Fruit fly (Drosophila melanogaster): ENCODE data around the gene CG7142.

The CG7142 gene

dm6 chr3R:18235879-18236278 is 43.4 kb downstream of the CG7142 start, which contains the start of gene repo (continued):
- TF ChIP-seq stc (GFP tag; IDR thresholded peaks at IDR 0.05) (no peak), fd96Cb (tag; optimal IDR thresholded peaks at IDR 0.05) (no peak), ro (GFP tag; IDR thresholded peaks at IDR 0.05) (no peak), schlank (tag; optimal IDR thresholded peaks at IDR 0.05) (no peak), Ada2b (GFP tag; IDR thresholded peaks at IDR 0.05) (no peak), D (optimal IDR thresholded peaks at IDR 0.05) (no peak), D (GFP tag; optimal IDR thresholded peaks at IDR 0.05) (no peak), pho (GFP tag; optimal IDR thresholded peaks at IDR 0.05) (no peak), CG14014 (GFP tag; IDR thresholded peaks at IDR 0.05) (no peak), CG1602 (GFP tag; optimal IDR thresholded peaks at IDR 0.05) (no peak), CG17568 (GFP tag; optimal IDR thresholded peaks at IDR 0.05) (no peak), ewg (GFP tag; optimal IDR thresholded peaks at IDR 0.05) (peak; percentile 18), ci (GFP tag; IDR thresholded peaks at IDR 0.05) (0 out of 3 replicates have a peak, but pooled peaks have one; percentile 22), CG7987 (GFP tag; optimal IDR thresholded peaks at IDR 0.05) (no peak), HLH3B (GFP tag; IDR thresholded peaks at IDR 0.05) (no peak), pita (GFP tag; optimal IDR thresholded peaks at IDR 0.05) (no peak), chm (GFP tag; IDR thresholded peaks at IDR 0.05) (peak; percentile 25; the same call in 1 of the 2 replicates), zfh2 (GFP tag; optimal IDR thresholded peaks at IDR 0.05) (no peak), Tbp (GFP tag; optimal IDR thresholded peaks at IDR 0.05) (no peak), CG5180 (GFP tag; optimal IDR thresholded peaks at IDR 0.05) (peak; percentile 12), fd102C (GFP tag; optimal IDR thresholded peaks at IDR 0.05) (no peak), CG11504 (tag; optimal IDR thresholded peaks at IDR 0.05) (no peak), CG10321 (GFP tag; IDR thresholded peaks at IDR 0.05) (peak; percentile 92), CG8478 (optimal IDR thresholded peaks at IDR 0.05) (no peak), nau (GFP tag; optimal IDR thresholded peaks at IDR 0.05) (no peak), CG4360 (GFP tag; IDR thresholded peaks at IDR 0.05) (no peak), NK7.1 (GFP tag; optimal IDR thresholded peaks at IDR 0.05) (no peak), Asciz (GFP tag; optimal IDR thresholded peaks at IDR 0.05) (no peak), Jarid2 (GFP tag; optimal IDR thresholded peaks at IDR 0.05) (peak; percentile 47), CG15479 (GFP tag; optimal IDR thresholded peaks at IDR 0.05) (no peak), CG6791 (GFP tag; IDR thresholded peaks at IDR 0.05; ENCODE audit: partially characterized antibody) (peak; percentile 56; the same call in 2 of the 3 replicates), CG10543 (GFP tag; optimal IDR thresholded peaks at IDR 0.05) (no peak), Nf-YA (GFP tag; IDR thresholded peaks at IDR 0.05) (peak; percentile 89), Xbp1 (GFP tag; optimal IDR thresholded peaks at IDR 0.05) (no peak), HLHmδ (GFP tag; optimal IDR thresholded peaks at IDR 0.05) (no peak), kah (GFP tag; optimal IDR thresholded peaks at IDR 0.05) (no peak), CG12219 (GFP tag; optimal IDR thresholded peaks at IDR 0.05) (no peak), Drgx (GFP tag; IDR thresholded peaks at IDR 0.05) (no peak), bbx (GFP tag; IDR thresholded peaks at IDR 0.05; ENCODE audit: partially characterized antibody) (peak; percentile 27; the same call in 1 of the 2 replicates), ase (GFP tag; IDR thresholded peaks at IDR 0.05) (no peak), lbe (GFP tag; optimal IDR thresholded peaks at IDR 0.05) (no peak), cg (GFP tag; optimal IDR thresholded peaks at IDR 0.05) (no peak), eve (GFP tag; optimal IDR thresholded peaks at IDR 0.05) (no peak), Mad (GFP tag; optimal IDR thresholded peaks at IDR 0.05) (no peak), ems (GFP tag; optimal IDR thresholded peaks at IDR 0.05) (no peak), cwo (GFP tag; optimal IDR thresholded peaks at IDR 0.05) (no peak), dmrt99B (tag; optimal IDR thresholded peaks at IDR 0.05) (no peak), CG11398 (GFP tag; optimal IDR thresholded peaks at IDR 0.05) (no peak), CG14667 (GFP tag; IDR thresholded peaks at IDR 0.05) (no peak), so (GFP tag; IDR thresholded peaks at IDR 0.05) (no peak), Dek (tag; optimal IDR thresholded peaks at IDR 0.05) (no peak), slbo (GFP tag; IDR thresholded peaks at IDR 0.05) (no peak)
